Worm (Caenorhabditis elegans): ENCODE measurements around the gene rbm-28.

rbm-28 gene

DNA sequence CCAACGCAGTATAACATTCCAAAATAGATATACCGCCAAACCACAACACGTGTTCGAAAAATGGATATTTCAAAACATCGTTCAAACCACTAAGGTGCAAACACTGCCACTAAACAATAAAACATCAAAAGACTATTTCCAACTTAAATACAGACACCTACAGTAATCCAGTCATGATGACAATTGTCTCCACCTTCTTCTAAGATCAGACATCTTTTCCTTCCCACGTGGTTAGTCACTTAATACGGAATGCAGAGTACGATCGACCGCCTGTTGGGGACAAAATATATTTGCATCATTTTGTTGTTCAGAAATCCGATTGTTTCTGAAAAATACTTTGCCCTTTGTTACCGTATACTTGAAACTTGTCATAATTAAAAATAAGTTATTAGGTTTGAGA, 15.8 kb upstream of the rbm-28 start:
- TF ChIP-seq aly-1 (tag; optimal IDR thresholded peaks at IDR 0.05) (no peak), ets-7 (tag; optimal IDR thresholded peaks at IDR 0.05) (no peak), F13C5.2 (tag; optimal IDR thresholded peaks at IDR 0.05) (no peak), flt-1 (GFP tag; IDR thresholded peaks at IDR 0.05) (no peak), hmg-4 (GFP tag; optimal IDR thresholded peaks at IDR 0.05) (no peak), pes-1 (GFP tag; IDR thresholded peaks at IDR 0.05) (no peak), hmbx-1 (tag; optimal IDR thresholded peaks at IDR 0.05) (no peak), scrt-1 (GFP tag; IDR thresholded peaks at IDR 0.05) (no peak), tbx-11 (GFP tag; IDR thresholded peaks at IDR 0.05) (no peak)

DNA sequence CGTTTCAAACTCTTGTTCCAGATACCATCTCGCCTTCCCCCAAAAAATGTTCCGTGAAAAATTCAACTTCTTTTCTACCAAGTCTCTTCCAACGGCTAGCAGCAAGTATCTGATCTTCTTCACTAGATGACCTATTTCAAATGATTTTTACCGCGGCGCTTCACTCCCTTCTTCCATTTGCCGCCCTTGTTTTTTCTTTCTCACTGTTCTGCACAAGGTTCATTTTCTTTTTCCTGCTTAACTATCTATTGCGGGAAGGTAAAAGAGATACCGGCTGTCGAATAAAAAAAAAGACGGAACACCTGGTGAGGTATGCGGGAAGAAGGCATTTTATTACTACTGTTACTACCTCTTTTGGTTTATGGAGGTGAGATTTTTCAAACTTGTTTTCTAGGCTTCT, 14.0 kb upstream of the rbm-28 start, which contains the start of gene cdh-7:
Gene cdh-7, plus strand, starts transcription at position 214 of the 400 bp plus-strand sequence.
- no peak for TF ChIP-seq F13C5.2 (tag; optimal IDR thresholded peaks at IDR 0.05)
- no peak for TF ChIP-seq ceh-36 (tag; optimal IDR thresholded peaks at IDR 0.05)
- no peak for TF ChIP-seq pes-1 (GFP tag; IDR thresholded peaks at IDR 0.05)
- TF ChIP-seq tbx-37 (GFP tag; conservative IDR thresholded peaks at IDR 0.05) = no peak
- TF ChIP-seq ets-7 (tag; optimal IDR thresholded peaks at IDR 0.05) = no peak
- TF ChIP-seq hnd-1 (tag; optimal IDR thresholded peaks at IDR 0.05) = no peak
- no peak for TF ChIP-seq tra-4 (tag; optimal IDR thresholded peaks at IDR 0.05)
- TF ChIP-seq B0310.2 (tag; optimal IDR thresholded peaks at IDR 0.05) = no peak
- TF ChIP-seq hmg-4 (GFP tag; optimal IDR thresholded peaks at IDR 0.05) = no peak
- TF ChIP-seq hmbx-1 (tag; optimal IDR thresholded peaks at IDR 0.05) = no peak
- TF ChIP-seq sea-1 (GFP tag; conservative IDR thresholded peaks at IDR 0.05) = no peak
- TF ChIP-seq aly-1 (tag; optimal IDR thresholded peaks at IDR 0.05) = no peak
- no peak for TF ChIP-seq ceh-13 (GFP tag; optimal IDR thresholded peaks at IDR 0.05)
- no peak for TF ChIP-seq flt-1 (GFP tag; IDR thresholded peaks at IDR 0.05)
- no peak for TF ChIP-seq ama-1 (optimal IDR thresholded peaks at IDR 0.05)

- TF ChIP-seq ceh-13 (GFP tag; optimal IDR thresholded peaks at IDR 0.05) = no peak
- TF ChIP-seq tbx-37 (GFP tag; conservative IDR thresholded peaks at IDR 0.05) = no peak
- no peak for TF ChIP-seq ceh-36 (tag; optimal IDR thresholded peaks at IDR 0.05)
- no peak for TF ChIP-seq sea-1 (GFP tag; conservative IDR thresholded peaks at IDR 0.05)
- no peak for TF ChIP-seq hmg-4 (GFP tag; optimal IDR thresholded peaks at IDR 0.05)
- no peak for TF ChIP-seq tbx-11 (GFP tag; IDR thresholded peaks at IDR 0.05)
- TF ChIP-seq hmbx-1 (tag; optimal IDR thresholded peaks at IDR 0.05) = no peak
- TF ChIP-seq aly-1 (tag; optimal IDR thresholded peaks at IDR 0.05) = no peak
- TF ChIP-seq F13C5.2 (tag; optimal IDR thresholded peaks at IDR 0.05) = no peak
- TF ChIP-seq B0310.2 (tag; optimal IDR thresholded peaks at IDR 0.05) = no peak
- TF ChIP-seq ets-7 (tag; optimal IDR thresholded peaks at IDR 0.05) = no peak
- no peak for TF ChIP-seq pes-1 (GFP tag; IDR thresholded peaks at IDR 0.05)
Measured at ce11 chrII:14844253-14844652, 12.8 kb upstream of the rbm-28 start.

ce11 chrII:14849897-14850296, 7.2 kb upstream of the rbm-28 start:
- no peak for TF ChIP-seq aly-1 (tag; optimal IDR thresholded peaks at IDR 0.05)
- TF ChIP-seq sea-1 (GFP tag; conservative IDR thresholded peaks at IDR 0.05) = no peak

DNA sequence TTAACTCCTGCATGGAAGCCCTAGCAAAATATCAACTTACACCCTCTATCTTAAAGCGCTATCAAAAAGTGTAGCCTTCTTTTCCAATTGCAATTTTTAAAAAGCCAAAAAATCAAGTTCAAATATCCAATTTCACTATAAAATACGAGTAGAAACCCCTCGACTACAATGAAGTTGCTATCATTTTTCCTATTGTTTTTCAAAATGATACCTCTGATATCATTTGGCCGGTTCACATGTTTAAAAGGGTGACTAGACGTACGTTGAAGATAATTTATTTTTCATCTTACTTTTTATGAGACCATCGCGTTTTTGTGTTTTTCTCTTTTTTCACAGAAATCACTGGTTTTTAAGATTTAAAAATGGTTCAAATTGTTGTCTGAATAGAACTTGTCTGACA, 5.6 kb upstream of the rbm-28 start, which contains the start of gene R05H10.1:
Gene R05H10.1, plus strand, starts transcription at position 334 of the 400 bp plus-strand sequence.
- no peak for TF ChIP-seq ama-1 (optimal IDR thresholded peaks at IDR 0.05)
- TF ChIP-seq tbx-11 (GFP tag; IDR thresholded peaks at IDR 0.05) = no peak
- TF ChIP-seq hnd-1 (tag; optimal IDR thresholded peaks at IDR 0.05) = no peak
- no peak for TF ChIP-seq ceh-36 (tag; optimal IDR thresholded peaks at IDR 0.05)

- TF ChIP-seq pes-1 (GFP tag; IDR thresholded peaks at IDR 0.05) (no peak), ets-7 (tag; optimal IDR thresholded peaks at IDR 0.05) (no peak), tra-4 (tag; optimal IDR thresholded peaks at IDR 0.05) (no peak), hmg-4 (GFP tag; optimal IDR thresholded peaks at IDR 0.05) (no peak), ceh-36 (tag; optimal IDR thresholded peaks at IDR 0.05) (no peak), tbx-37 (GFP tag; conservative IDR thresholded peaks at IDR 0.05) (no peak), sea-1 (GFP tag; conservative IDR thresholded peaks at IDR 0.05) (no peak), hmbx-1 (tag; optimal IDR thresholded peaks at IDR 0.05) (no peak), aly-1 (tag; optimal IDR thresholded peaks at IDR 0.05) (no peak), tbx-11 (GFP tag; IDR thresholded peaks at IDR 0.05) (no peak), F13C5.2 (tag; optimal IDR thresholded peaks at IDR 0.05) (no peak), ceh-13 (GFP tag; optimal IDR thresholded peaks at IDR 0.05) (no peak), hnd-1 (tag; optimal IDR thresholded peaks at IDR 0.05) (no peak), scrt-1 (GFP tag; IDR thresholded peaks at IDR 0.05) (no peak), flt-1 (GFP tag; IDR thresholded peaks at IDR 0.05) (no peak)
Measured at ce11 chrII:14855229-14855628, 1.8 kb upstream of the rbm-28 start, which contains the start of gene R05H10.7. R05H10.7 (plus strand) TSS chrII:14855529.

DNA sequence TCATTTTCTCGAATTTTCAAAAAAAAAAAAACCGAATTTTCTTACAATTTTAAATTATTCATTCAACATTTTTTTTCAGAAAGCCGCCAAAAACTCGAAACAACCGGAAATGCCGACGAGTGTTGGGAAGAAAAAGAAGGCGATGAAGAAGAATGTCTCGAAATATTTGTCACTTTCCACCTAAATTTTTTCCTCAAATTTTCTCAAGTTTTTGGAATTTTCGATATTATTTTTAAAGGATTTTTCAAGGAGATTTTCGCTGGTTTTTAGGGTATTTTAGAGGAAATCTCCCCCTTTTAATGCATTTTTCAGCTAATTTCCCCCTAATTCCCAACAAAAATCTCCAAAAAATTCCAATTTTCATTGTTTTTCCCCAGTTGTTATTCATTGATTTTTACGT, 9.1 kb downstream of the rbm-28 start:
- TF ChIP-seq aly-1 (tag; optimal IDR thresholded peaks at IDR 0.05) (no peak), B0310.2 (tag; optimal IDR thresholded peaks at IDR 0.05) (no peak), flt-1 (GFP tag; IDR thresholded peaks at IDR 0.05) (no peak), ceh-36 (tag; optimal IDR thresholded peaks at IDR 0.05) (no peak), tbx-11 (GFP tag; IDR thresholded peaks at IDR 0.05) (no peak), ama-1 (optimal IDR thresholded peaks at IDR 0.05) (no peak), hmbx-1 (tag; optimal IDR thresholded peaks at IDR 0.05) (no peak), F13C5.2 (tag; optimal IDR thresholded peaks at IDR 0.05) (no peak), ceh-13 (GFP tag; optimal IDR thresholded peaks at IDR 0.05) (no peak), scrt-1 (GFP tag; IDR thresholded peaks at IDR 0.05) (no peak), tra-4 (tag; optimal IDR thresholded peaks at IDR 0.05) (no peak), hmg-4 (GFP tag; optimal IDR thresholded peaks at IDR 0.05) (no peak), sea-1 (GFP tag; conservative IDR thresholded peaks at IDR 0.05) (no peak), tbx-37 (GFP tag; conservative IDR thresholded peaks at IDR 0.05) (no peak), ets-7 (tag; optimal IDR thresholded peaks at IDR 0.05) (no peak), hnd-1 (tag; optimal IDR thresholded peaks at IDR 0.05) (no peak), pes-1 (GFP tag; IDR thresholded peaks at IDR 0.05) (no peak)

DNA sequence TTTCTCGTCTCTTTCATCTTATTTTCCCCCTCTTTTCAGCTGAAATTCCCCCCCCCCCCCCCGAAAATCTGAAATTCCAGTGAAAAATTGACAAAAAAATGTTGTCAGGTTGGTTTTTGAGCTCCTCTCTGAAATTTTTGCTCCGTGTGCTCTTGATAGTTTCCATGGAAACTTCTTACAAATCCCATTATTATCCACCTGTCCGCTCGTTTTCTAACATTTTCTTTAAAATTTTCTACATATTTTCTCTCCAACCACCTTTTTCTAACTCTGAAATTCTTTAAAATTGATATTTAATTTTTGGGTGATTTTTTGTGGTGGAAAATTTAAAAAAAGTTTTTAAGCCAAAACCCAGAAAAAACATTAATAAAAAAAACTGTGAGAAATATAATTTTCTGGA, 9.6 kb downstream of the rbm-28 start, which contains the start of gene gpx-2:
Gene gpx-2, plus strand, starts transcription at position 99 of the 400 bp plus-strand sequence.
- TF ChIP-seq hnd-1 (tag; optimal IDR thresholded peaks at IDR 0.05) (no peak), tra-4 (tag; optimal IDR thresholded peaks at IDR 0.05) (no peak), F13C5.2 (tag; optimal IDR thresholded peaks at IDR 0.05) (no peak)

All from whole organism, early embryonic.